Worm (Caenorhabditis elegans): ENCODE measurements around the gene T06A10.2.

The T06A10.2 gene

ce11 chrIV:16865487-16865886, 29.9 kb upstream of the T06A10.2 start, which contains the start of gene gtsf-1 (continued):
- TF ChIP-seq nhr-11 (tag; optimal IDR thresholded peaks at IDR 0.05) (no peak), ceh-6 (GFP tag; optimal IDR thresholded peaks at IDR 0.05) (no peak), ceh-18 (tag; optimal IDR thresholded peaks at IDR 0.05) (peak; percentile 18), ceh-14 (tag; optimal IDR thresholded peaks at IDR 0.05) (peak; percentile 81), unc-3 (GFP tag; conservative IDR thresholded peaks at IDR 0.05) (no peak), unc-3 (tag; optimal IDR thresholded peaks at IDR 0.05) (peak; percentile 73), unc-42 (tag; optimal IDR thresholded peaks at IDR 0.05) (peak; percentile 47), ceh-48 (tag; optimal IDR thresholded peaks at IDR 0.05) (peak; percentile 45), pha-2 (tag; optimal IDR thresholded peaks at IDR 0.05) (peak; percentile 25), pros-1 (tag; optimal IDR thresholded peaks at IDR 0.05) (no peak), ztf-16 (tag; optimal IDR thresholded peaks at IDR 0.05) (peak; percentile 52), hlh-8 (tag; optimal IDR thresholded peaks at IDR 0.05) (no peak), eyg-1 (tag; optimal IDR thresholded peaks at IDR 0.05) (no peak), pqm-1 (tag; optimal IDR thresholded peaks at IDR 0.05) (no peak), ets-4 (tag; optimal IDR thresholded peaks at IDR 0.05) (peak; percentile 7), nhr-232 (tag; optimal IDR thresholded peaks at IDR 0.05) (no peak)

- no peak for TF ChIP-seq ceh-31 (tag; optimal IDR thresholded peaks at IDR 0.05)
- TF ChIP-seq ceh-14 (tag; optimal IDR thresholded peaks at IDR 0.05): no peak
- TF ChIP-seq hlh-15 (tag; optimal IDR thresholded peaks at IDR 0.05): no peak
- no peak for TF ChIP-seq lim-6 (tag; optimal IDR thresholded peaks at IDR 0.05)
- TF ChIP-seq fkh-6 (tag; optimal IDR thresholded peaks at IDR 0.05): no peak
- no peak for TF ChIP-seq elt-2 (tag; optimal IDR thresholded peaks at IDR 0.05)
- TF ChIP-seq eyg-1 (tag; optimal IDR thresholded peaks at IDR 0.05): no peak
- no peak for TF ChIP-seq T23F11.4 (GFP tag; optimal IDR thresholded peaks at IDR 0.05)
- TF ChIP-seq ceh-18 (tag; optimal IDR thresholded peaks at IDR 0.05): no peak
- no peak for TF ChIP-seq npax-4 (tag; optimal IDR thresholded peaks at IDR 0.05)
- no peak for TF ChIP-seq C38D4.7 (GFP tag; optimal IDR thresholded peaks at IDR 0.05)
- TF ChIP-seq ceh-45 (GFP tag; IDR thresholded peaks at IDR 0.05): no peak
- TF ChIP-seq K09A11.1 (tag; optimal IDR thresholded peaks at IDR 0.05; ENCODE audit: insufficient read depth): no peak
- TF ChIP-seq unc-42 (tag; optimal IDR thresholded peaks at IDR 0.05): no peak
These were observed 28.2 kb upstream of the T06A10.2 start, which contains the start of gene T06A10.107 for ce11 chrIV:16867223-16867622. T06A10.107 (plus strand) TSS chrIV:16867523.

- TF ChIP-seq sdc-2 (tag; optimal IDR thresholded peaks at IDR 0.05) (no peak), mec-3 (tag; optimal IDR thresholded peaks at IDR 0.05; ENCODE audit: borderline replicate concordance) (no peak), unc-55 (GFP tag; optimal IDR thresholded peaks at IDR 0.05) (no peak), pat-9 (tag; optimal IDR thresholded peaks at IDR 0.05) (no peak), C08G9.2 (tag; optimal IDR thresholded peaks at IDR 0.05) (no peak), elt-2 (tag; optimal IDR thresholded peaks at IDR 0.05) (no peak), F13H6.1 (tag; optimal IDR thresholded peaks at IDR 0.05) (no peak), npax-4 (tag; optimal IDR thresholded peaks at IDR 0.05) (no peak), ama-1 (optimal IDR thresholded peaks at IDR 0.05) (no peak), odd-2 (tag; optimal IDR thresholded peaks at IDR 0.05) (no peak), hlh-6 (tag; optimal IDR thresholded peaks at IDR 0.05) (no peak), rnt-1 (tag; optimal IDR thresholded peaks at IDR 0.05) (no peak), ahr-1 (tag; optimal IDR thresholded peaks at IDR 0.05) (no peak), dmd-4 (tag; optimal IDR thresholded peaks at IDR 0.05; ENCODE audit: borderline replicate concordance) (no peak), ceh-9 (tag; optimal IDR thresholded peaks at IDR 0.05) (no peak), pqm-1 (tag; optimal IDR thresholded peaks at IDR 0.05) (no peak)
These were observed 26.5 kb upstream of the T06A10.2 start, which contains the start of gene T06A10.106 for ce11 chrIV:16868900-16869299. T06A10.106 (minus strand) TSS chrIV:16869000.

ce11 chrIV:16888580-16888979, 6.8 kb upstream of the T06A10.2 start:
- TF ChIP-seq pax-1 (tag; optimal IDR thresholded peaks at IDR 0.05) (no peak), fkh-10 (GFP tag; optimal IDR thresholded peaks at IDR 0.05) (no peak), odd-2 (tag; optimal IDR thresholded peaks at IDR 0.05) (no peak), ceh-45 (GFP tag; IDR thresholded peaks at IDR 0.05) (no peak), elt-4 (tag; optimal IDR thresholded peaks at IDR 0.05) (no peak), ztf-16 (tag; optimal IDR thresholded peaks at IDR 0.05) (no peak), unc-3 (GFP tag; conservative IDR thresholded peaks at IDR 0.05) (no peak), unc-3 (tag; optimal IDR thresholded peaks at IDR 0.05) (no peak), ttx-3 (tag; optimal IDR thresholded peaks at IDR 0.05) (no peak), F13H6.1 (tag; optimal IDR thresholded peaks at IDR 0.05) (no peak), hlh-15 (tag; optimal IDR thresholded peaks at IDR 0.05) (no peak), C38D4.7 (GFP tag; optimal IDR thresholded peaks at IDR 0.05) (no peak)
